Worm (Caenorhabditis elegans) whole organism, L3 larva: ENCODE measurements around the gene M03E7.2.

Experiments used
- R02D3.7 ChIP-seq: fragments of 150-350 bp; optimal IDR thresholded peaks from 2 replicates; lab custom pipeline; 2014; ENCODE audit warnings: missing biosample characterization, missing genetic modification characterization
- ZK546.5 ChIP-seq: sonication (generic microtip); optimal IDR thresholded peaks from 2 replicates; lab custom pipeline; 2017; ENCODE audit warnings: missing biosample characterization, missing genetic modification characterization
- ama-1 ChIP-seq: fragments of 150-350 bp; optimal IDR thresholded peaks from 2 replicates; lab custom pipeline; 2018
- ceh-16 ChIP-seq: sonication (generic microtip); optimal IDR thresholded peaks from 2 replicates; lab custom pipeline; 2017; ENCODE audit warnings: missing biosample characterization, missing genetic modification characterization
- ceh-28 ChIP-seq: fragments of 150-350 bp; optimal IDR thresholded peaks from 2 replicates; lab custom pipeline; 2014; ENCODE audit warnings: missing biosample characterization, missing genetic modification reagents, missing genetic modification characterization
- ceh-9 ChIP-seq: sonication (generic microtip); optimal IDR thresholded peaks from 2 replicates; lab custom pipeline; 2018; ENCODE audit warnings: missing biosample characterization, missing genetic modification characterization
- daf-12 ChIP-seq: fragments of 150-350 bp; optimal IDR thresholded peaks from 2 replicates; lab custom pipeline; 2014; ENCODE audit warnings: missing biosample characterization, missing genetic modification reagents, missing genetic modification characterization
- egl-27 ChIP-seq: sonication (generic microtip); optimal IDR thresholded peaks from 4 replicates; lab custom pipeline; 2017; ENCODE audit warnings: missing biosample characterization, missing genetic modification reagents, missing genetic modification characterization
- egl-5 ChIP-seq: fragments of 150-350 bp; optimal IDR thresholded peaks from 2 replicates; lab custom pipeline; 2017; ENCODE audit warnings: missing biosample characterization, missing genetic modification reagents, missing genetic modification characterization, inconsistent platforms
- elt-1 ChIP-seq: fragments of 150-350 bp; optimal IDR thresholded peaks from 2 replicates; lab custom pipeline; 2014; ENCODE audit warnings: missing biosample characterization, missing genetic modification characterization
- elt-2 ChIP-seq: sonication (generic microtip); optimal IDR thresholded peaks from 2 replicates; lab custom pipeline; 2016; ENCODE audit warnings: missing genetic modification reagents, mild to moderate bottlenecking, missing genetic modification characterization, missing compliant biosample characterization
- elt-3 ChIP-seq, 3 experiments: fragments of 150-350 bp in 1 of 3; sonication (generic microtip) in 2 of 3; optimal IDR thresholded peaks; 2 replicates in 2 of 3; 4 replicates in 1 of 3; lab custom pipeline; 2014 to 2017; ENCODE audit warnings: missing biosample characterization in 3 of 3, missing genetic modification characterization in 3 of 3
- fos-1 ChIP-seq: fragments of 150-350 bp; optimal IDR thresholded peaks from 2 replicates; lab custom pipeline; 2014; ENCODE audit warnings: missing biosample characterization, missing genetic modification characterization
- hmg-11 ChIP-seq: sonication (generic microtip); optimal IDR thresholded peaks from 2 replicates; lab custom pipeline; 2016; ENCODE audit warnings: missing genetic modification characterization, missing compliant biosample characterization
- jun-1 ChIP-seq: fragments of 150-350 bp; optimal IDR thresholded peaks from 2 replicates; lab custom pipeline; 2014; ENCODE audit warnings: missing biosample characterization, missing genetic modification reagents, missing genetic modification characterization
- lin-15B ChIP-seq: fragments of 150-350 bp; optimal IDR thresholded peaks from 2 replicates; lab custom pipeline; 2014; ENCODE audit warnings: missing biosample characterization, missing genetic modification characterization
- lin-39 ChIP-seq: fragments of 150-350 bp; optimal IDR thresholded peaks from 2 replicates; lab custom pipeline; 2018; ENCODE audit warnings: missing biosample characterization, missing genetic modification reagents, missing genetic modification characterization
- lsy-12 ChIP-seq: sonication (generic microtip); optimal IDR thresholded peaks from 2 replicates; lab custom pipeline; 2016; ENCODE audit warnings: mild to moderate bottlenecking, missing genetic modification characterization, missing compliant biosample characterization
- mdl-1 ChIP-seq: fragments of 150-350 bp; optimal IDR thresholded peaks from 2 replicates; lab custom pipeline; 2014; ENCODE audit warnings: missing biosample characterization, missing genetic modification characterization
- mml-1 ChIP-seq: fragments of 150-350 bp; sonication (generic microtip); optimal IDR thresholded peaks from 3 replicates; lab custom pipeline; 2014; ENCODE audit warnings: missing biosample characterization, missing genetic modification characterization
- nfya-1 ChIP-seq: sonication (generic microtip); optimal IDR thresholded peaks from 2 replicates; lab custom pipeline; 2017; ENCODE audit warnings: missing genetic modification characterization, mild to moderate bottlenecking, missing compliant biosample characterization, antibody characterized with exemption, moderate library complexity; ENCODE audit not compliant: insufficient read depth
- nhr-11 ChIP-seq: fragments of 150-350 bp; optimal IDR thresholded peaks from 2 replicates; lab custom pipeline; 2014; ENCODE audit warnings: missing biosample characterization, missing genetic modification characterization
- nhr-23 ChIP-seq: fragments of 150-350 bp; optimal IDR thresholded peaks from 2 replicates; lab custom pipeline; 2014; ENCODE audit warnings: missing biosample characterization, missing genetic modification reagents, missing genetic modification characterization
- nhr-237 ChIP-seq: fragments of 150-350 bp; optimal IDR thresholded peaks from 2 replicates; lab custom pipeline; 2014; ENCODE audit warnings: missing biosample characterization, missing genetic modification characterization
- nhr-25 ChIP-seq: sonication (generic microtip); optimal IDR thresholded peaks from 2 replicates; lab custom pipeline; 2017; ENCODE audit warnings: missing biosample characterization, missing genetic modification characterization
- nhr-28 ChIP-seq: fragments of 150-350 bp; optimal IDR thresholded peaks from 2 replicates; lab custom pipeline; 2014; ENCODE audit warnings: missing biosample characterization, missing genetic modification characterization
- nhr-67 ChIP-seq: fragments of 150-350 bp; optimal IDR thresholded peaks from 2 replicates; lab custom pipeline; 2014; ENCODE audit warnings: missing biosample characterization, missing genetic modification characterization
- nhr-76 ChIP-seq: fragments of 150-350 bp; sonication (generic microtip); optimal IDR thresholded peaks from 5 replicates; lab custom pipeline; 2014; ENCODE audit warnings: missing biosample characterization, missing genetic modification characterization
- pha-4 ChIP-seq: fragments of 150-350 bp; optimal IDR thresholded peaks from 2 replicates; lab custom pipeline; 2014; ENCODE audit warnings: missing biosample characterization, missing genetic modification reagents, missing genetic modification characterization
- pqm-1 ChIP-seq: fragments of 150-350 bp; optimal IDR thresholded peaks from 2 replicates; lab custom pipeline; 2017; ENCODE audit warnings: missing biosample characterization, missing genetic modification characterization, inconsistent platforms
- sea-2 ChIP-seq: fragments of 150-350 bp; sonication (generic microtip); optimal IDR thresholded peaks from 4 replicates; lab custom pipeline; 2014; ENCODE audit warnings: missing biosample characterization, missing genetic modification reagents, missing genetic modification characterization
- skn-1 ChIP-seq: fragments of 150-350 bp; optimal IDR thresholded peaks from 2 replicates; lab custom pipeline; 2014; ENCODE audit warnings: missing biosample characterization, missing genetic modification characterization
- snpc-4 ChIP-seq: fragments of 150-350 bp; optimal IDR thresholded peaks from 2 replicates; lab custom pipeline; 2014; ENCODE audit warnings: missing biosample characterization, missing genetic modification characterization
- tbx-2 ChIP-seq: sonication (generic microtip); optimal IDR thresholded peaks from 2 replicates; lab custom pipeline; 2016; ENCODE audit warnings: mild to moderate bottlenecking, missing genetic modification characterization, missing compliant biosample characterization
- unc-39 ChIP-seq: sonication (generic microtip); optimal IDR thresholded peaks from 4 replicates; lab custom pipeline; 2017; ENCODE audit warnings: missing biosample characterization, missing genetic modification characterization
- unc-62 ChIP-seq: fragments of 150-350 bp; sonication (generic microtip); optimal IDR thresholded peaks from 4 replicates; lab custom pipeline; 2014; ENCODE audit warnings: missing biosample characterization, missing genetic modification reagents, missing genetic modification characterization
- zag-1 ChIP-seq: fragments of 150-350 bp; optimal IDR thresholded peaks from 2 replicates; lab custom pipeline; 2014; ENCODE audit warnings: missing biosample characterization, missing genetic modification characterization
- ztf-4 ChIP-seq: fragments of 150-350 bp; optimal IDR thresholded peaks from 2 replicates; lab custom pipeline; 2014; ENCODE audit warnings: missing biosample characterization, missing genetic modification characterization

Gene M03E7.2

DNA sequence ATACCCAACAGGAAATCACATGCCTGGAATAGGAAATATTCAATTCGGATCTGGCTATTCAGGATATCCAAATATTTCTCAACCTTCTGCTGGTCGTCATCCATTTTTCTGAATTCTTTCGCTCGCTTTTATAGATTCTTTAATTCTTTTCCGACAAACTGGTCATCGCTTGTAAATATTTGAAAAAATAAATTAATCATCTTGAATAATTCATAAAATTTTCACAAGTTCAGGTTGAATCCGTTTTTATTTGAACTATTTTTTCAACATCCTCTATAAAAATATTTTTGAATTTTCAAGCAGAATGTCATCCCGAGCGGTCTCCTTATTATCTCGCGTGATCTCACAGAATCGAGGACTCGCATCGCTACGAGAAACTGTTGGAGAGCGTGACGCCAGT lies 24.0 kb upstream of the M03E7.2 start, which contains the start of gene mrpl-48:
Gene mrpl-48, plus strand, starts transcription at position 301 of the 400 bp plus-strand sequence.
- TF ChIP-seq elt-1 (no peak), mml-1 (tag; lab: Kevin White, UChicago) (no peak), ama-1 (peak; percentile 28), egl-27 (tag; lab: Kevin White, UChicago) (no peak), pha-4 (tag; lab: Kevin White, UChicago) (no peak), sea-2 (no peak), ztf-4 (tag; lab: Kevin White, UChicago) (no peak)

DNA sequence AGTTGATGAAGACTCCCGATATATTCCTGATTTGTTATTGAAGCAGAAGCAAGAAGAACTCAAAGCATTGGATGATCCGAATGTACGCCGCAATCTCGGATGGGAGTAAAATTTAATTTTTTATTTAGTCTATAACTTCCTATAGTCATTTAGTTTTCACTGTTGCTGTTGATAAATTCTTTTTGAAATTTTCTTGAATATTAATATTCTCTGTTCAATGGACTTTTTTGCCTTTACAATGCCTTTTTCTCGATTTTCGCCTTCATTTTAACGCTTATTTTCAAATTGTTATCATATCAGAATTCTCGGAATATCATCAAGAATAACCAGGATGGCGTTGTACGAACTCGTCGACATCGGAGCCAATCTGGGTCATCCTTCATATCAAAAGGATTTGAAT lies 23.1 kb upstream of the M03E7.2 start, which contains the start of gene crn-2:
Gene crn-2, plus strand, starts transcription at position 301 of the 400 bp plus-strand sequence.
- no peak for TF ChIP-seq snpc-4 (tag; lab: Kevin White, UChicago)
- no peak for TF ChIP-seq elt-3 (tag; optimal IDR thresholded peaks at IDR 0.05; lab: Kevin White, UChicago)
- no peak for TF ChIP-seq tbx-2
- no peak for TF ChIP-seq elt-1
- no peak for TF ChIP-seq jun-1 (tag; lab: Kevin White, UChicago)
- TF ChIP-seq pha-4 (tag; lab: Kevin White, UChicago) = no peak
- no peak for TF ChIP-seq nhr-237
- TF ChIP-seq sea-2 = no peak
- no peak for TF ChIP-seq lin-39 (tag; lab: Kevin White, UChicago)
- TF ChIP-seq nhr-67 (tag; lab: Kevin White, UChicago) = no peak
- no peak for TF ChIP-seq ZK546.5 (tag; lab: Kevin White, UChicago)
- TF ChIP-seq skn-1 (tag; lab: Kevin White, UChicago) = no peak

DNA sequence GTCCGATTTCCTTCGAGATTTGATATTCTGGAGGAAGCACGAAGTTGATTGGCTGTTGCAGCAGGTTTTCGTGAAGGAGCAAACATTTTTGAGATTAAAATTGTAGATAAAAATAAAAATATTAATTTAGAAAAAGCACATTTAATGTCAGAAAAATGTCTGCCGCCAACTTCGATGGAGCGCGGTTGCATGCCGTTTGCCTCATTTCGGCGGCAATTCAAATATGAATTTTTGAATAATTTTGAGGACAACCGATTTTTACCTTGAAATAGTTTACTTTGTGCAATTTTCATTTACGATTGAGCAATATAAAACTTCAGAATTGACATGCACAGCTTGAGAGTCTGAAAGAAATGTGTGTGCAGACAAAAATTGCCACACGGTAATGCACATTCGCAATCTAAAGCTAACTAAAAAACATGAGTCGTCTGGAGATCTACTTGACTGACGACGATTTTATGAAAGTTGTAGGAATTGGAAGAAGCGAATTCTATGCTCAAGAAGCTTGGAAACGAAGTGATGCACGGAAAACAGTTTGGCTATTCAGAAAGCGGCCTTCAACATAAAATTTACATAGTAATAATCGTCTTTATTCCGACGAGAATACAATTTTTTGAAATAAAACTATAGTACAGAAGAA lies 20.9 kb upstream of the M03E7.2 start, which contains the start of gene zhit-1:
Gene zhit-1, minus strand, starts transcription at position 161 of the 640 bp plus-strand sequence.
- no peak for TF ChIP-seq pqm-1 (tag; lab: Kevin White, UChicago)
- no peak for TF ChIP-seq nhr-67 (tag; lab: Kevin White, UChicago)
- no peak for TF ChIP-seq lin-39 (tag; lab: Kevin White, UChicago)
- no peak for TF ChIP-seq tbx-2
- no peak for TF ChIP-seq unc-39 (tag; lab: Kevin White, UChicago)
- TF ChIP-seq nhr-23 (tag; lab: Kevin White, UChicago) = peak; percentile 21
- peak; percentile 58 for TF ChIP-seq lin-15B (tag; lab: Kevin White, UChicago)
- no peak for TF ChIP-seq nhr-11
- no peak for TF ChIP-seq nhr-28 (tag; lab: Kevin White, UChicago)
- TF ChIP-seq fos-1 (tag; lab: Kevin White, UChicago) = no peak
- TF ChIP-seq ceh-9 (tag; lab: Kevin White, UChicago) = no peak
- no peak for TF ChIP-seq ztf-4 (tag; lab: Kevin White, UChicago)
- TF ChIP-seq R02D3.7 (tag; lab: Kevin White, UChicago) = no peak
- TF ChIP-seq zag-1 = no peak
- TF ChIP-seq unc-62 = no peak
- TF ChIP-seq mdl-1 = no peak
- TF ChIP-seq jun-1 (tag; lab: Kevin White, UChicago) = no peak
- no peak for TF ChIP-seq nhr-76 (tag; lab: Kevin White, UChicago)
- TF ChIP-seq sea-2 = no peak
- no peak for TF ChIP-seq lsy-12
- no peak for TF ChIP-seq ama-1
- TF ChIP-seq elt-1 = no peak
- TF ChIP-seq ceh-16 (tag; lab: Kevin White, UChicago) = no peak
- no peak for TF ChIP-seq elt-2 (tag; lab: Kevin White, UChicago)
- TF ChIP-seq pha-4 (tag; lab: Kevin White, UChicago) = peak; percentile 45
- TF ChIP-seq hmg-11 (tag; lab: Kevin White, UChicago) = no peak
- TF ChIP-seq nhr-25 (tag; lab: Kevin White, UChicago) = no peak
- TF ChIP-seq snpc-4 (tag; lab: Kevin White, UChicago) = peak; percentile 58
- TF ChIP-seq daf-12 (tag; lab: Kevin White, UChicago) = no peak
- no peak for TF ChIP-seq egl-27 (tag; lab: Kevin White, UChicago)
- peak; percentile 51 for TF ChIP-seq egl-5
- no peak for TF ChIP-seq ceh-28 (tag; lab: Kevin White, UChicago)
- TF ChIP-seq nfya-1 (tag; lab: Kevin White, UChicago) = peak; percentile 42
